Worm (Caenorhabditis elegans): Measurements from ENCODE around the gene ldb-1.
A peak's percentile ranks its signal among the peaks of the same experiment; 100 is the strongest.

Gene ldb-1

DNA sequence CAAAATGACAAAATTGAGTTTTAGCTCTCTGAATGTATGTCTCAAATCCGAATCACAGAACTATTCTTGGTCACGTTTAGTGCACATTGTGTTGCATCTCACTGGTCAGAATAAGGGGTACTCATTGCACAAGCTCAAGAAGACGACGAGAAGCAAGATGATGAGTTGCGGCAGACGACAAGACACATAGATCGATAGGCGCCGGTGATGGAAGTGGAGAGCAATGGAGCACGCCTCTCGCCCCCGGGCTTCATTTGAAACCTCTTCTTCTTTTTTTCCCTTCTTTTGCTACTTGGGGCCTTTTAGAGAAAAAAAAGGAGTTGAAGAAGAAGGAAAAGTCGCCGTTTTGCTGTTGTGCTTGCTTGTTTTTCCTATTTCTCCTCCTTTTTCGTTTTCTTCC, 39.6 kb downstream of the ldb-1 start, which contains the start of gene apt-9:
TSS of gene apt-9 (plus strand) at position 194 of the 400 bp plus-strand sequence.
- TF ChIP-seq nhr-25 (tag; optimal IDR thresholded peaks at IDR 0.05): no peak
- TF ChIP-seq egl-5 (tag; optimal IDR thresholded peaks at IDR 0.05): peak; percentile 2
- peak; percentile 57 for TF ChIP-seq fkh-10 (GFP tag; optimal IDR thresholded peaks at IDR 0.05)
- peak; percentile 9 for TF ChIP-seq snpc-4 (tag; optimal IDR thresholded peaks at IDR 0.05)
- TF ChIP-seq lin-39 (tag; optimal IDR thresholded peaks at IDR 0.05): peak; percentile 74
- TF ChIP-seq hmg-11 (tag; optimal IDR thresholded peaks at IDR 0.05): peak; percentile 1
- no peak for TF ChIP-seq sea-2 (GFP tag; optimal IDR thresholded peaks at IDR 0.05)
- TF ChIP-seq nfya-1 (tag; optimal IDR thresholded peaks at IDR 0.05; ENCODE audit: insufficient read depth): peak; percentile 62
- no peak for TF ChIP-seq pha-4 (tag; optimal IDR thresholded peaks at IDR 0.05)

DNA sequence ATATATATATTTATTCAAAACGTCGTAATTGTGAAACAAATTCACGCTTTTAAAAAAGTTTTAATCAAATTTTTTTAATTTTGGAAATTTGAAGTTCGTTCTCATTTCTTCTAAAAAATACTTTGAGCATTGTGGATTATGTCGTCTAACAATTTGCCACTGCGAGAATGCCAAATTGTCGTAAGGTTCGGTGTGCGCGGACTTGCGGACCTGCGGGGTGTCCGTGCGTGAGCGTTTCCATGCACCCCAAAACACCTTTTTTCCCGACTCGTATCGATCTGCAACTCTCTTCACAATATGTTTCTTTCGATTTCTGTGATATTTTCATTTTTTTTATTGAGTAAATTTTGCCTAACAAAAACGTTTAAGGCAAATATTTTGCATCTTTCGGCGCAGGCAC, 44.0 kb downstream of the ldb-1 start:
- TF ChIP-seq nfya-1 (tag; optimal IDR thresholded peaks at IDR 0.05; ENCODE audit: insufficient read depth) (peak; percentile 10), lin-39 (tag; optimal IDR thresholded peaks at IDR 0.05) (no peak), mdl-1 (tag; optimal IDR thresholded peaks at IDR 0.05) (no peak), ztf-11 (tag; optimal IDR thresholded peaks at IDR 0.05) (no peak), snpc-4 (tag; optimal IDR thresholded peaks at IDR 0.05) (no peak)

DNA sequence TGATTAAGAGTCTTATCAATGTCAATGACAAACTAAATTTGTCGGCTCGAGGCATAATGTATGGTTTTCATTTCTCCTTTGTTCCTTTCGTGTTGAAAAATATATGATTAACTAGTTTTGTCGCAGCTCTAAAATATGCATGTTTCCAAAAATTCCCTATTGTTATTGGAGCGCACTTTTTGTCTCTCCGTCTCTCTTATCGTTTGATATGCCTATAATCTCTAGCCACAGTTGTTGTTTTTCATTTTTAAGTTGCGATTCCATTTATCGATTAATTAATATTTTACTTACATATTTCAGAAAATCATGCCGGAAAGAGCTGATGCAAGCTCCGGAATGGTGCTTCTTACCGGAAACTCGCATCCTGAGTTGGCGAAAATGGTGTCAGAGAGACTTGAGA, 44.6 kb downstream of the ldb-1 start, which contains the start of gene W04G3.5:
TSS of gene W04G3.5 (plus strand) at position 301 of the 400 bp plus-strand sequence.
- no peak for TF ChIP-seq lin-15B (tag; optimal IDR thresholded peaks at IDR 0.05)
- TF ChIP-seq R02D3.7 (tag; optimal IDR thresholded peaks at IDR 0.05): no peak
- no peak for TF ChIP-seq nhr-28 (tag; optimal IDR thresholded peaks at IDR 0.05)
- TF ChIP-seq egl-5 (tag; optimal IDR thresholded peaks at IDR 0.05): no peak
- no peak for TF ChIP-seq eor-1 (tag; optimal IDR thresholded peaks at IDR 0.05)
- TF ChIP-seq fkh-2 (tag; optimal IDR thresholded peaks at IDR 0.05): no peak
- no peak for TF ChIP-seq pqm-1 (tag; optimal IDR thresholded peaks at IDR 0.05)
- TF ChIP-seq unc-62 (GFP tag; optimal IDR thresholded peaks at IDR 0.05): no peak
- TF ChIP-seq fkh-10 (GFP tag; optimal IDR thresholded peaks at IDR 0.05): no peak

DNA sequence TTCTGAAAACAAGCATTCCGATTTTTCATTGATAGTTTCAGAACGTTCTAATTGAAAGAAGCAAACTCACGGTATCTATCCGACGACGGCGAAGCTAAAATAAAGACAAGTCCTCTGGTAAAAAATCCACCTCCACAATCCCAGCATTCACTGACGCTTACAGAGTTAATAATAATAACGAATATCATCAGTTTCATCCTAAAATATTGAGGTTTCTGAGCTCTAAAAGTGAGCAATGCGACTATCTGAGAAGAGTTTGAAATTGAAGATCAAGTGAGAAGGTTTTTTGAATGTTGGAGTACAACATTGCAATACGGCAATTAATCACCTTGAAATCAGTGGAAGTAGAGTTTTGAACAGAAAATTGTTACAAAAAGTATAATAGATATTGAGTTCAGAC, 47.8 kb downstream of the ldb-1 start, which contains the start of gene W04G3.12:
TSS of gene W04G3.12 (minus strand) at position 311 of the 400 bp plus-strand sequence.
- TF ChIP-seq nhr-43 (tag; optimal IDR thresholded peaks at IDR 0.05; ENCODE audit: poor library complexity, severe bottlenecking) (no peak), nfya-1 (tag; optimal IDR thresholded peaks at IDR 0.05; ENCODE audit: insufficient read depth) (no peak), tbx-2 (tag; optimal IDR thresholded peaks at IDR 0.05) (no peak), R02D3.7 (tag; optimal IDR thresholded peaks at IDR 0.05) (no peak), nhr-11 (tag; optimal IDR thresholded peaks at IDR 0.05) (no peak), jun-1 (tag; optimal IDR thresholded peaks at IDR 0.05) (no peak), ceh-82 (tag; optimal IDR thresholded peaks at IDR 0.05) (no peak), ceh-28 (tag; optimal IDR thresholded peaks at IDR 0.05) (no peak), fos-1 (tag; optimal IDR thresholded peaks at IDR 0.05) (no peak), ceh-16 (tag; optimal IDR thresholded peaks at IDR 0.05) (no peak), pha-4 (tag; optimal IDR thresholded peaks at IDR 0.05) (no peak), mdl-1 (tag; optimal IDR thresholded peaks at IDR 0.05) (no peak), egl-5 (tag; optimal IDR thresholded peaks at IDR 0.05) (no peak), fkh-10 (GFP tag; optimal IDR thresholded peaks at IDR 0.05) (no peak), sea-2 (GFP tag; optimal IDR thresholded peaks at IDR 0.05) (no peak), zag-1 (tag; optimal IDR thresholded peaks at IDR 0.05) (no peak)

DNA sequence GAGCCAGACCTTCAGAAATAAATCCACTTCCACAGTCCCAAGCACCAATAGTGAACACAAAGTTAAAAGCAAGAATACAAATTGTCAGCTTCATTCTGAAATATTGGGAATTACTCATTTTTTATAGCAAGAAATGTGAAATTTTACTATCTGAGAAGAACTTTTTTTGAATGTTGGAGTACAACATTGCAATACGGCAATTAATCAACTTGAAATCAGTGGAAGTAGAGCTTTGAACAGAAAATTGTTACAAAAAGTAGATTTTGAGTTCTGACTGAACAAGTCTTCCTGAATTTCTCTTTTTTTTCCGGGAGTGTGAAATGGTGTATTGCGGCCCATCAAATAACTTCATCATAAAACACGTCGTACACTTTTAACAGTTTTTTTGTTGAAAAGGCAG, 49.4 kb downstream of the ldb-1 start, which contains the start of gene W04G3.10:
TSS of gene W04G3.10 (minus strand) at position 101 of the 400 bp plus-strand sequence.
- TF ChIP-seq ceh-16 (tag; optimal IDR thresholded peaks at IDR 0.05): no peak
- TF ChIP-seq nfya-1 (tag; optimal IDR thresholded peaks at IDR 0.05; ENCODE audit: insufficient read depth): no peak
- TF ChIP-seq ztf-4 (tag; optimal IDR thresholded peaks at IDR 0.05): no peak
- TF ChIP-seq daf-12 (tag; optimal IDR thresholded peaks at IDR 0.05): no peak
- TF ChIP-seq mdl-1 (tag; optimal IDR thresholded peaks at IDR 0.05): no peak
- no peak for TF ChIP-seq fkh-2 (tag; optimal IDR thresholded peaks at IDR 0.05)
- no peak for TF ChIP-seq elt-1 (tag; optimal IDR thresholded peaks at IDR 0.05)

DNA sequence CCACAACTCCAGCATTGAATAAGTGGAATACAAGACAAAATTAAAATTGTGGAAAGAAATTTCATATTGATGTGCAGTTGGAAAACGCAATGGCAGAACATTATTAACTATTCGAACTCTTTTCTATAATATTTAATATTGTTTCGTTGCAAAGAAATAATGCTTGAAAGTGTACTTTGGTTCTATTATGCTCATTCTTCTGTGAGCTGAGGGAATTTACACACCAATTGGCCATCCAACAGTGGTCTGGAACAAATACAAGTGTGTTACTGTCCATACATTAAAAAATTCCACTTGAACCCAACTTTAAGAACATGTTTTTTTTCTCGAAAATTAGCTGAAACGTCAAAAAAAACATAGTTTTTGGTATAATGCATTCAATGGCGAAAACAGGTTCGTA, 51.0 kb downstream of the ldb-1 start, which contains the start of gene W04G3.13:
TSS of gene W04G3.13 (minus strand) at position 101 of the 400 bp plus-strand sequence.
- TF ChIP-seq nhr-11 (tag; optimal IDR thresholded peaks at IDR 0.05) (no peak), nhr-25 (tag; optimal IDR thresholded peaks at IDR 0.05) (no peak), elt-3 (tag; optimal IDR thresholded peaks at IDR 0.05) (no peak), nhr-12 (tag; optimal IDR thresholded peaks at IDR 0.05) (no peak), egl-5 (tag; optimal IDR thresholded peaks at IDR 0.05) (no peak), ceh-16 (tag; optimal IDR thresholded peaks at IDR 0.05) (no peak), nhr-28 (tag; optimal IDR thresholded peaks at IDR 0.05) (no peak), ztf-11 (tag; optimal IDR thresholded peaks at IDR 0.05) (no peak), nhr-23 (tag; optimal IDR thresholded peaks at IDR 0.05) (no peak), ceh-82 (tag; optimal IDR thresholded peaks at IDR 0.05) (no peak), egl-27 (tag; optimal IDR thresholded peaks at IDR 0.05) (no peak)
